Worm (Caenorhabditis elegans): ENCODE data around the gene F36H12.3.
"Not testable (repeated sequence)": the region's sequence is repeated elsewhere in the genome, so short reads cannot be mapped to it uniquely, and the experiment has no call there.

DNA sequence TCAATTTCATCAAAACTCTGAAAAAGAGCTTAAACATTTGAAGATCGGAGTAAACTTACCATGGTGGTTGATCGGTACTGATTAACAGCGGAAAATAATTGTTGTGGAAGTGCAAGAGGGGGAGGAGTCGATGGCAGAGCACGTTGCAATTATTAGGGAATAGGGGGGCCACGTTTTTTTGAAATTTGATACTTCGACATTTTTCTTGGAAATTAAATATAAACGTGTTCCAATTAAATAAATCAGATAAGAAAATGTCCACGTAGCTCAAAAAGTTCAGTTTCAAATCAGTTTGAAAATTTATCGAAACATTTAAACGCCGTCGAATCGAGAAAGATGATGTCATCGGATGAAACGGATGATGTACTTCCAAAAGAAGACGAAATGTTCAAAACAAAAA, 15.9 kb upstream of the F36H12.3 start, which contains the start of gene F36H12.9:
- TF ChIP-seq dao-5, him-1, W03F9.2 (tag; optimal IDR thresholded peaks at IDR 0.05): not testable (repeated sequence)

All from whole organism, L4/young adult.